Worm (Caenorhabditis elegans) whole organism, L1 larva: Measurements from ENCODE around the gene C55B6.7.

Experiments
- C04F5.9 ChIP-seq: sonication (generic microtip); optimal IDR thresholded peaks from 2 replicates; lab custom pipeline; 2016; ENCODE audit warnings: missing genetic modification characterization, missing compliant biosample characterization
- C34B4.2 ChIP-seq: sonication (generic microtip); optimal IDR thresholded peaks from 2 replicates; lab custom pipeline; 2017; ENCODE audit warnings: mild to moderate bottlenecking, missing genetic modification characterization, missing compliant biosample characterization
- F16B12.6 ChIP-seq: fragments of 150-350 bp; optimal IDR thresholded peaks from 2 replicates; lab custom pipeline; 2014; ENCODE audit warnings: missing biosample characterization, missing genetic modification characterization
- Y116A8C.19 ChIP-seq: sonication (generic microtip); optimal IDR thresholded peaks from 2 replicates; lab custom pipeline; 2016; ENCODE audit warnings: missing compliant biosample characterization, missing genetic modification characterization, borderline replicate concordance
- aha-1 ChIP-seq: fragments of 150-350 bp; optimal IDR thresholded peaks from 2 replicates; lab custom pipeline; 2014; ENCODE audit warnings: missing biosample characterization, missing genetic modification characterization
- alr-1 ChIP-seq: fragments of 200-800 bp; sonication (Bioruptor generic); optimal IDR thresholded peaks from 2 replicates; lab custom pipeline; 2018; ENCODE audit warnings: borderline replicate concordance, mild to moderate bottlenecking, missing genetic modification characterization, missing compliant biosample characterization
- ama-1 ChIP-seq: fragments of 150-350 bp; optimal IDR thresholded peaks from 2 replicates; lab custom pipeline; 2014
- ceh-63 ChIP-seq: fragments of 200-800 bp; sonication (Bioruptor generic); optimal IDR thresholded peaks from 2 replicates; lab custom pipeline; 2018; ENCODE audit warnings: mild to moderate bottlenecking, missing genetic modification characterization, missing compliant biosample characterization
- ceh-82 ChIP-seq, 3 experiments: fragments of 150-350 bp in 1 of 3; sonication (generic microtip) in 2 of 3; optimal IDR thresholded peaks; 2 replicates each; lab custom pipeline; 2014 to 2017; ENCODE audit warnings: missing biosample characterization in 3 of 3, missing genetic modification characterization in 3 of 3
- dpl-1 ChIP-seq, 3 experiments: fragments of 150-350 bp in 2 of 3; sonication (generic microtip) in 1 of 3; optimal IDR thresholded peaks; 2 replicates each; lab custom pipeline; 2014 to 2017; ENCODE audit warnings: missing biosample characterization in 3 of 3, missing genetic modification characterization in 3 of 3, missing genetic modification reagents in 3 of 3
- dsc-1 ChIP-seq: sonication (generic microtip); optimal IDR thresholded peaks from 2 replicates; lab custom pipeline; 2016; ENCODE audit warnings: mild to moderate bottlenecking, missing genetic modification characterization, missing compliant biosample characterization
- efl-3 ChIP-seq: fragments of 200-800 bp; sonication (Bioruptor generic); optimal IDR thresholded peaks from 2 replicates; lab custom pipeline; 2018; ENCODE audit warnings: mild to moderate bottlenecking, missing genetic modification characterization, missing compliant biosample characterization
- egl-27 ChIP-seq, 2 experiments: fragments of 150-350 bp in 1 of 2; sonication (generic microtip); optimal IDR thresholded peaks; 3 replicates each; lab custom pipeline; 2017 to 2018; ENCODE audit warnings: missing biosample characterization in 2 of 2, missing genetic modification characterization in 2 of 2, missing genetic modification reagents in 2 of 2
- elt-2 ChIP-seq: sonication (generic microtip); optimal IDR thresholded peaks from 2 replicates; lab custom pipeline; 2016; ENCODE audit warnings: missing genetic modification characterization, mild to moderate bottlenecking, inconsistent platforms, missing compliant biosample characterization, missing genetic modification reagents
- ets-5 ChIP-seq: fragments of 200-800 bp; sonication (Bioruptor generic); IDR thresholded peaks from 2 replicates; pipeline ENCODE4 v1.3.6; 2022; ENCODE audit warnings: missing genetic modification characterization, missing compliant biosample characterization
- fkh-8 ChIP-seq: sonication (generic microtip); optimal IDR thresholded peaks from 2 replicates; lab custom pipeline; 2016; ENCODE audit warnings: mild to moderate bottlenecking, missing genetic modification characterization, missing compliant biosample characterization
- fos-1 ChIP-seq: fragments of 150-350 bp; optimal IDR thresholded peaks from 2 replicates; lab custom pipeline; 2014; ENCODE audit warnings: missing biosample characterization, missing genetic modification characterization
- grh-1 ChIP-seq: fragments of 200-800 bp; sonication (Bioruptor generic); IDR thresholded peaks from 2 replicates; pipeline ENCODE4 v1.3.6; 2022; ENCODE audit warnings: missing genetic modification reagents, missing genetic modification characterization, missing compliant biosample characterization
- hlh-17 ChIP-seq: fragments of 200-800 bp; sonication (Bioruptor generic); optimal IDR thresholded peaks from 2 replicates; lab custom pipeline; 2018; ENCODE audit warnings: missing genetic modification characterization, mild to moderate bottlenecking, missing compliant biosample characterization, moderate library complexity, borderline replicate concordance
- hlh-4 ChIP-seq: sonication (generic microtip); optimal IDR thresholded peaks from 2 replicates; lab custom pipeline; 2016; ENCODE audit warnings: mild to moderate bottlenecking, missing genetic modification characterization, missing compliant biosample characterization
- hpl-2 ChIP-seq: fragments of 150-350 bp; optimal IDR thresholded peaks from 2 replicates; lab custom pipeline; 2014; ENCODE audit warnings: missing biosample characterization, missing genetic modification reagents, missing genetic modification characterization
- irx-1 ChIP-seq: sonication (generic microtip); optimal IDR thresholded peaks from 2 replicates; lab custom pipeline; 2016; ENCODE audit warnings: missing genetic modification characterization, missing compliant biosample characterization
- isw-1 ChIP-seq: fragments of 200-800 bp; sonication (Bioruptor generic); IDR thresholded peaks from 2 replicates; pipeline ENCODE4 v1.3.6; 2022; ENCODE audit warnings: missing genetic modification characterization, missing compliant biosample characterization
- jun-1 ChIP-seq: fragments of 150-350 bp; optimal IDR thresholded peaks from 2 replicates; lab custom pipeline; 2014; ENCODE audit warnings: missing biosample characterization, missing genetic modification reagents, missing genetic modification characterization
- lin-14 ChIP-seq: fragments of 200-800 bp; sonication (Bioruptor generic); optimal IDR thresholded peaks from 2 replicates; lab custom pipeline; 2018; ENCODE audit warnings: mild to moderate bottlenecking, missing genetic modification characterization, moderate library complexity, missing compliant biosample characterization
- lin-15B ChIP-seq: fragments of 150-350 bp; sonication (generic microtip); optimal IDR thresholded peaks from 3 replicates; lab custom pipeline; 2014; ENCODE audit warnings: missing biosample characterization, missing genetic modification characterization
- lin-35 ChIP-seq, 2 experiments: fragments of 150-350 bp; optimal IDR thresholded peaks; 2 replicates each; lab custom pipeline; 2014; ENCODE audit warnings: missing biosample characterization in 2 of 2, missing genetic modification characterization in 2 of 2, missing genetic modification reagents in 2 of 2
- lin-39 ChIP-seq: fragments of 150-350 bp; optimal IDR thresholded peaks from 2 replicates; lab custom pipeline; 2014; ENCODE audit warnings: missing biosample characterization, missing genetic modification reagents, missing genetic modification characterization
- mef-2 ChIP-seq: fragments of 150-350 bp; optimal IDR thresholded peaks from 2 replicates; lab custom pipeline; 2014; ENCODE audit warnings: missing biosample characterization, missing genetic modification characterization
- mep-1 ChIP-seq: fragments of 150-350 bp; optimal IDR thresholded peaks from 2 replicates; lab custom pipeline; 2014; ENCODE audit warnings: missing biosample characterization, missing genetic modification characterization
- nhr-11 ChIP-seq: fragments of 150-350 bp; optimal IDR thresholded peaks from 2 replicates; lab custom pipeline; 2014; ENCODE audit warnings: missing biosample characterization, missing genetic modification characterization
- nhr-12 ChIP-seq: sonication (generic microtip); optimal IDR thresholded peaks from 2 replicates; lab custom pipeline; 2017; ENCODE audit warnings: missing biosample characterization, missing genetic modification characterization
- nhr-19 ChIP-seq: fragments of 200-800 bp; sonication (Bioruptor generic); conservative IDR thresholded peaks from 2 replicates; pipeline ENCODE4 v1.3.6; 2022; ENCODE audit warnings: missing genetic modification characterization, missing compliant biosample characterization
- nhr-28 ChIP-seq: fragments of 150-350 bp; optimal IDR thresholded peaks from 2 replicates; lab custom pipeline; 2014; ENCODE audit warnings: missing biosample characterization, missing genetic modification characterization
- nhr-71 ChIP-seq: sonication (generic microtip); optimal IDR thresholded peaks from 2 replicates; lab custom pipeline; 2016; ENCODE audit warnings: mild to moderate bottlenecking, missing genetic modification characterization, moderate library complexity, missing compliant biosample characterization
- nhr-76 ChIP-seq: sonication (generic microtip); optimal IDR thresholded peaks from 2 replicates; lab custom pipeline; 2017; ENCODE audit warnings: missing biosample characterization, missing genetic modification characterization
- nhr-85 ChIP-seq: sonication (generic microtip); peaks from one replicate; lab custom pipeline; 2016; ENCODE audit warnings: missing genetic modification characterization, inconsistent platforms, missing compliant biosample characterization
- pag-3 ChIP-seq: sonication (generic microtip); optimal IDR thresholded peaks from 2 replicates; lab custom pipeline; 2017; ENCODE audit warnings: missing genetic modification characterization, mild to moderate bottlenecking, missing compliant biosample characterization, antibody characterized with exemption, borderline replicate concordance; ENCODE audit not compliant: insufficient read depth
- pqm-1 ChIP-seq: sonication (generic microtip); optimal IDR thresholded peaks from 3 replicates; lab custom pipeline; 2017; ENCODE audit warnings: missing biosample characterization, missing genetic modification characterization
- rnt-1 ChIP-seq: sonication (generic microtip); optimal IDR thresholded peaks from 2 replicates; lab custom pipeline; 2016; ENCODE audit warnings: mild to moderate bottlenecking, missing genetic modification characterization, moderate library complexity, missing compliant biosample characterization
- sptf-1 ChIP-seq: fragments of 150-350 bp; optimal IDR thresholded peaks from 2 replicates; lab custom pipeline; 2014; ENCODE audit warnings: missing biosample characterization, missing genetic modification characterization
- swsn-7 ChIP-seq: sonication (generic microtip); optimal IDR thresholded peaks from 2 replicates; lab custom pipeline; 2016; ENCODE audit warnings: missing genetic modification characterization, missing compliant biosample characterization
- tlp-1 ChIP-seq: fragments of 150-350 bp; optimal IDR thresholded peaks from 2 replicates; lab custom pipeline; 2014; ENCODE audit warnings: missing biosample characterization, missing genetic modification characterization
- unc-130 ChIP-seq: fragments of 150-350 bp; optimal IDR thresholded peaks from 2 replicates; lab custom pipeline; 2017; ENCODE audit warnings: missing biosample characterization, missing genetic modification characterization, inconsistent platforms
- unc-30 ChIP-seq: sonication (generic microtip); optimal IDR thresholded peaks from 2 replicates; lab custom pipeline; 2017; ENCODE audit warnings: missing biosample characterization, missing genetic modification characterization
- unc-86 ChIP-seq: sonication (generic microtip); optimal IDR thresholded peaks from 2 replicates; lab custom pipeline; 2016; ENCODE audit warnings: missing genetic modification characterization, missing compliant biosample characterization
- unc-98 ChIP-seq: fragments of 200-800 bp; sonication (Bioruptor generic); IDR thresholded peaks from 2 replicates; pipeline ENCODE4 v1.3.6; 2022; ENCODE audit warnings: missing genetic modification characterization, missing compliant biosample characterization
- xbp-1 ChIP-seq: sonication (generic microtip); optimal IDR thresholded peaks from 2 replicates; lab custom pipeline; 2016; ENCODE audit warnings: missing genetic modification characterization, missing compliant biosample characterization
- zip-4 ChIP-seq: fragments of 200-800 bp; sonication (Bioruptor generic); optimal IDR thresholded peaks from 2 replicates; lab custom pipeline; 2018; ENCODE audit warnings: mild to moderate bottlenecking, missing genetic modification characterization, moderate library complexity, missing compliant biosample characterization

The C55B6.7 gene

ce11 chrX:7181627-7182026, 10.2 kb downstream of the C55B6.7 start (continued):
- TF ChIP-seq ets-5 (GFP tag; lab: Robert Waterston, UW) (no peak), ceh-82 (tag; optimal IDR thresholded peaks at IDR 0.05; lab: Kevin White, UChicago) (peak; percentile 42 to 82 (median 71)), lin-39 (tag; lab: Kevin White, UChicago) (peak; percentile 53), zip-4 (peak; percentile 79), mep-1 (peak; percentile 89), ceh-63 (GFP tag; lab: Kevin White, UChicago) (no peak), pag-3 (tag; lab: Kevin White, UChicago) (no peak), egl-27 (tag; optimal IDR thresholded peaks at IDR 0.05; lab: Kevin White, UChicago) (peak in 1 of 2 experiments; percentile 59), pqm-1 (tag; lab: Kevin White, UChicago) (peak; percentile 17), F16B12.6 (tag; lab: Kevin White, UChicago) (no peak), alr-1 (tag; lab: Kevin White, UChicago) (no peak), fkh-8 (tag; lab: Kevin White, UChicago) (no peak), nhr-28 (tag; lab: Kevin White, UChicago) (no peak), xbp-1 (tag; lab: Kevin White, UChicago) (peak; percentile 94), irx-1 (tag; lab: Kevin White, UChicago) (peak; percentile 75), fos-1 (tag; lab: Kevin White, UChicago) (peak; percentile 89), swsn-7 (peak; percentile 81), unc-130 (tag; lab: Kevin White, UChicago) (peak; percentile 54), isw-1 (GFP tag; lab: Robert Waterston, UW) (peak; percentile 40; the same call in 1 of the 2 replicates), nhr-85 (peak; percentile 96), lin-14 (GFP tag; lab: Kevin White, UChicago) (peak; percentile 83), C34B4.2 (tag; lab: Kevin White, UChicago) (no peak), unc-98 (GFP tag; lab: Robert Waterston, UW) (no peak), ama-1 (no peak), lin-35 (GFP tag; optimal IDR thresholded peaks at IDR 0.05; lab: Kevin White, UChicago) (peak; percentile 54 to 91), lin-15B (tag; lab: Kevin White, UChicago) (no peak), nhr-11 (tag; lab: Kevin White, UChicago) (peak; percentile 86), hlh-17 (GFP tag; lab: Kevin White, UChicago) (no peak), C04F5.9 (peak; percentile 54), nhr-12 (tag; lab: Kevin White, UChicago) (no peak), mef-2 (tag; lab: Kevin White, UChicago) (peak; percentile 29), hlh-4 (peak; percentile 41), rnt-1 (tag; lab: Kevin White, UChicago) (peak; percentile 76), unc-86 (no peak), nhr-71 (tag; lab: Kevin White, UChicago) (peak; percentile 91), tlp-1 (no peak), jun-1 (tag; lab: Kevin White, UChicago) (peak; percentile 96), dsc-1 (peak; percentile 69), grh-1 (GFP tag; lab: Robert Waterston, UW) (peak; percentile 89), dpl-1 (GFP tag; optimal IDR thresholded peaks at IDR 0.05; lab: Kevin White, UChicago) (peak; percentile 11 to 41 (median 36)), unc-30 (tag; lab: Kevin White, UChicago) (no peak), hpl-2 (GFP tag; lab: Kevin White, UChicago) (peak; percentile 96), nhr-76 (no peak), nhr-19 (peak; percentile 89), elt-2 (tag; lab: Kevin White, UChicago) (peak; percentile 92), sptf-1 (tag; lab: Kevin White, UChicago) (no peak), Y116A8C.19 (tag; lab: Kevin White, UChicago) (no peak), aha-1 (peak; percentile 7), efl-3 (GFP tag; lab: Kevin White, UChicago) (peak; percentile 61)
